Fruit fly (Drosophila melanogaster): ENCODE results near the gene CG32112.
A peak's percentile ranks its signal among the peaks of the same experiment; 100 is the strongest.

The CG32112 gene

DNA sequence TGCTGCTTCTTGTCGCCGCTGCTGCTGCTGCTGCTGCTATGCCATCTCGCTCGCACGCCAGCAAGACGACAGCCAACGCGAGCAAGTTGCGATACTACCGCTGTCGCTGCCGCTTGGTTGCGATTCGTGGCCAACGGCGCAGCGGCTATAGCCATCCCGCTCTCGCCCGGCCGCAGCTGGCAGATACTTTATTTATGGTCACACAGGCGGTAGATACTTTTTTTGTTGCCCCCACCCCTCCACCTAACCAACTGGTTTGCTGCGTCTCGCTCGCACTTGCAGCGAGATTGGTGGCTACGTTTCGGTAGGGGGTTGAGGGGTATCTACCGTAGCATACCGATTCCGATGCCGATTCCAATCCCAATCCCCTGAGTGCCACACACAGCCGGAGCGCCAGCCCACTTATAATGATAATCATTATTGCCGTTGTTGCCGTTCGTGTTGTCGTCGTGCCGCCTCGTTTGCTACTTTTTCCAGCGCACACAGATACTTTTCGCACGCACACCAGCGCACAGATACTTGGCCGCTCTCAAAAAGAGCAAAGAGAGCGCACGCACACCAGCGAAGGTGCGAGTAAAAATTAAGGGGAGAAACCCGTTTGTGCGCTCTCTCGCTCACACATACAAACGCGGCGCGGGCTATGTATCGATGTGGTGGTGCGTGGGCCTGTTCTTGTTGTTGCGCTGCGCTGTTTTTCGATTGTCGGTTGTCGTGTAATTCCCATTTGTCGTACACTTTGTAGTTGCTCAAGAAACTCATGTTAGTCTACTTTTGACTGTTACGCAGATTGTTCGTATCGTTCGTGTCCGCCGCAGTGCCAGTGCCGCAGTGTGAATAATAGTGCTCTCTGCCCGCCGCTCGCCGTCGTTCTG, 48.4 kb upstream of the CG32112 start, which contains the start of gene mirr (continued):
- TF ChIP-seq CG5953 (GFP tag; IDR thresholded peaks at IDR 0.05) = no peak
- TF ChIP-seq Abd-B (GFP tag; optimal IDR thresholded peaks at IDR 0.05) = peak; percentile 45
- TF ChIP-seq trh (GFP tag; optimal IDR thresholded peaks at IDR 0.05) = no peak
- no peak for TF ChIP-seq dan (GFP tag; IDR thresholded peaks at IDR 0.05)
- no peak for TF ChIP-seq pfk (GFP tag; optimal IDR thresholded peaks at IDR 0.05)
- TF ChIP-seq B-H2 (GFP tag; optimal IDR thresholded peaks at IDR 0.05) = no peak
- TF ChIP-seq lov (optimal IDR thresholded peaks at IDR 0.05) = no peak
- TF ChIP-seq lov (GFP tag; IDR thresholded peaks at IDR 0.05) = no peak
- TF ChIP-seq unc-4 (GFP tag; IDR thresholded peaks at IDR 0.05; ENCODE audit: partially characterized antibody) = no peak
- TF ChIP-seq Adf1 (GFP tag; IDR thresholded peaks at IDR 0.05) = peak; percentile 99
- TF ChIP-seq repo (GFP tag; optimal IDR thresholded peaks at IDR 0.05) = peak; percentile 6
- TF ChIP-seq abd-A (tag; optimal IDR thresholded peaks at IDR 0.05) = peak; percentile 99
- TF ChIP-seq CG17802 (tag; optimal IDR thresholded peaks at IDR 0.05) = no peak
- TF ChIP-seq sd (tag; optimal IDR thresholded peaks at IDR 0.05) = peak; percentile 93
- TF ChIP-seq Blimp-1 (GFP tag; optimal IDR thresholded peaks at IDR 0.05) = no peak
- no peak for TF ChIP-seq fru (optimal IDR thresholded peaks at IDR 0.05)
- no peak for TF ChIP-seq Dip2 (GFP tag; IDR thresholded peaks at IDR 0.05)
- peak; percentile 13 for TF ChIP-seq CG34376 (GFP tag; optimal IDR thresholded peaks at IDR 0.05)
- TF ChIP-seq CG13894 (tag; optimal IDR thresholded peaks at IDR 0.05) = no peak
- TF ChIP-seq usp (GFP tag; optimal IDR thresholded peaks at IDR 0.05) = no peak
- TF ChIP-seq CG11247 (GFP tag; IDR thresholded peaks at IDR 0.05) = no peak
- TF ChIP-seq CG18619 (GFP tag; optimal IDR thresholded peaks at IDR 0.05) = no peak
- no peak for TF ChIP-seq fu2 (GFP tag; optimal IDR thresholded peaks at IDR 0.05)
- no peak for TF ChIP-seq tx (GFP tag; optimal IDR thresholded peaks at IDR 0.05)
- no peak for TF ChIP-seq Fer2 (tag; optimal IDR thresholded peaks at IDR 0.05)
- TF ChIP-seq CG3847 (GFP tag; IDR thresholded peaks at IDR 0.05) = no peak
- TF ChIP-seq Dbx (GFP tag; IDR thresholded peaks at IDR 0.05) = 0 out of 3 replicates have a peak, but pooled peaks have one; percentile 12
- TF ChIP-seq HLHmδ (GFP tag; optimal IDR thresholded peaks at IDR 0.05) = no peak
- TF ChIP-seq Hsf (GFP tag; optimal IDR thresholded peaks at IDR 0.05) = no peak
- TF ChIP-seq salm (tag; optimal IDR thresholded peaks at IDR 0.05) = no peak
- TF ChIP-seq eyg (GFP tag; optimal IDR thresholded peaks at IDR 0.05) = no peak
- no peak for TF ChIP-seq Side (GFP tag; optimal IDR thresholded peaks at IDR 0.05)
- TF ChIP-seq sna (GFP tag; IDR thresholded peaks at IDR 0.05; ENCODE audit: partially characterized antibody) = 0 out of 2 replicates have a peak, but pooled peaks have one; percentile 14
- TF ChIP-seq CG14050 (GFP tag; IDR thresholded peaks at IDR 0.05) = no peak
- no peak for TF ChIP-seq ap (GFP tag; IDR thresholded peaks at IDR 0.05)
- TF ChIP-seq Ada2b (GFP tag; IDR thresholded peaks at IDR 0.05) = no peak
- no peak for TF ChIP-seq CG16779 (GFP tag; IDR thresholded peaks at IDR 0.05)
- no peak for TF ChIP-seq Atf3 (GFP tag; optimal IDR thresholded peaks at IDR 0.05)
- TF ChIP-seq CG4820 (GFP tag; optimal IDR thresholded peaks at IDR 0.05) = no peak
- no peak for TF ChIP-seq CG8944 (GFP tag; optimal IDR thresholded peaks at IDR 0.05)
- TF ChIP-seq CG10274 (GFP tag; optimal IDR thresholded peaks at IDR 0.05) = no peak
- TF ChIP-seq Med (GFP tag) = peak; percentile 88
- peak; percentile 99 for TF ChIP-seq Nf-YA (GFP tag; IDR thresholded peaks at IDR 0.05)
- TF ChIP-seq sc (optimal IDR thresholded peaks at IDR 0.05) = no peak
- no peak for TF ChIP-seq sc (GFP tag; optimal IDR thresholded peaks at IDR 0.05)
- TF ChIP-seq CG7963 (GFP tag; IDR thresholded peaks at IDR 0.05; ENCODE audit: partially characterized antibody) = no peak
- no peak for TF ChIP-seq crc (GFP tag; optimal IDR thresholded peaks at IDR 0.05)
- no peak for TF ChIP-seq Ptx1 (GFP tag; IDR thresholded peaks at IDR 0.05)
- TF ChIP-seq Opbp (GFP tag; IDR thresholded peaks at IDR 0.05; ENCODE audit: partially characterized antibody) = peak; percentile 45; the same call in 1 of the 3 replicates
- TF ChIP-seq tap (tag; optimal IDR thresholded peaks at IDR 0.05) = no peak
- TF ChIP-seq tna (GFP tag; IDR thresholded peaks at IDR 0.05; ENCODE audit: partially characterized antibody) = no peak
